Fruit fly (Drosophila melanogaster) whole organism, adult: Measurements from ENCODE around the gene CG14074.
A peak's percentile ranks its signal among the peaks of the same experiment; 100 is the strongest.

ENCODE experiments used
- CG11617 ChIP-seq: fragments of 200-800 bp; sonication (Bioruptor generic); optimal IDR thresholded peaks from 2 replicates; lab custom pipeline; 2017; ENCODE audit warnings: mild to moderate bottlenecking, missing biosample characterization, missing genetic modification reagents, missing genetic modification characterization
- CG12768 ChIP-seq: fragments of 200-800 bp; sonication (Bioruptor generic); optimal IDR thresholded peaks from 2 replicates; lab custom pipeline; 2017; ENCODE audit warnings: missing biosample characterization, missing genetic modification characterization, mild to moderate bottlenecking, moderate library complexity, missing genetic modification reagents
- CG14711 ChIP-seq: fragments of 200-800 bp; sonication (Bioruptor generic); optimal IDR thresholded peaks from 2 replicates; lab custom pipeline; 2018; ENCODE audit warnings: missing biosample characterization, mild to moderate bottlenecking, missing genetic modification characterization, moderate library complexity
- CG1620 ChIP-seq: fragments of 200-800 bp; sonication (Bioruptor generic); optimal IDR thresholded peaks from 2 replicates; lab custom pipeline; 2016; ENCODE audit warnings: missing biosample characterization, missing genetic modification characterization
- CG33017 ChIP-seq: fragments of 200-800 bp; sonication (Bioruptor generic); optimal IDR thresholded peaks from 2 replicates; lab custom pipeline; 2018; ENCODE audit warnings: missing biosample characterization, mild to moderate bottlenecking, missing genetic modification characterization, moderate library complexity
- CG5204 ChIP-seq: fragments of 200-800 bp; sonication (Bioruptor generic); optimal IDR thresholded peaks from 2 replicates; lab custom pipeline; 2016; ENCODE audit warnings: missing biosample characterization, missing genetic modification characterization
- CG7045 ChIP-seq: fragments of 200-800 bp; sonication (Bioruptor generic); optimal IDR thresholded peaks from 2 replicates; lab custom pipeline; 2017; ENCODE audit warnings: missing biosample characterization, mild to moderate bottlenecking, missing genetic modification characterization
- CG7101 ChIP-seq: fragments of 200-800 bp; sonication (Bioruptor generic); optimal IDR thresholded peaks from 2 replicates; lab custom pipeline; 2018; ENCODE audit warnings: missing biosample characterization, mild to moderate bottlenecking, missing genetic modification characterization, moderate library complexity
- Clk ChIP-seq: fragments of 200-800 bp; sonication (Bioruptor generic); optimal IDR thresholded peaks from 2 replicates; lab custom pipeline; 2017; ENCODE audit warnings: missing biosample characterization, missing genetic modification characterization
- Crg-1 ChIP-seq: fragments of 200-800 bp; sonication (Bioruptor generic); optimal IDR thresholded peaks from 2 replicates; lab custom pipeline; 2016; ENCODE audit warnings: missing biosample characterization, missing genetic modification characterization
- Hr96 ChIP-seq: fragments of 200-800 bp; sonication (Bioruptor generic); optimal IDR thresholded peaks from 2 replicates; lab custom pipeline; 2016; ENCODE audit warnings: missing biosample characterization, missing genetic modification characterization
- Mnt ChIP-seq: fragments of 200-800 bp; sonication (Bioruptor generic); optimal IDR thresholded peaks from 2 replicates; lab custom pipeline; 2016; ENCODE audit warnings: missing biosample characterization, mild to moderate bottlenecking, missing genetic modification characterization
- bab1 ChIP-seq: fragments of 200-800 bp; sonication (Bioruptor generic); optimal IDR thresholded peaks from 3 replicates; lab custom pipeline; 2019; ENCODE audit warnings: missing biosample characterization, mild to moderate bottlenecking, missing genetic modification characterization, moderate library complexity
- cic ChIP-seq: fragments of 200-800 bp; sonication (Bioruptor generic); optimal IDR thresholded peaks from 2 replicates; lab custom pipeline; 2017; ENCODE audit warnings: missing biosample characterization, mild to moderate bottlenecking, missing genetic modification characterization, moderate library complexity
- cnc ChIP-seq, 2 experiments: fragments of >200 bp; optimal IDR thresholded peaks; 2 replicates each; lab custom pipeline; 2017
- kay ChIP-seq: fragments of 200-800 bp; sonication (Bioruptor generic); peaks from one replicate; lab custom pipeline; 2016; ENCODE audit warnings: missing biosample characterization, missing genetic modification characterization, borderline replicate concordance
- ovo ChIP-seq: fragments of 200-800 bp; sonication (Bioruptor generic); optimal IDR thresholded peaks from 2 replicates; lab custom pipeline; 2016; ENCODE audit warnings: missing biosample characterization, missing genetic modification characterization
- pad ChIP-seq: fragments of 200-800 bp; sonication (Bioruptor generic); optimal IDR thresholded peaks from 3 replicates; lab custom pipeline; 2017; ENCODE audit warnings: missing biosample characterization, missing genetic modification characterization, mild to moderate bottlenecking, moderate library complexity, missing genetic modification reagents
- tj ChIP-seq: fragments of 200-800 bp; sonication (Bioruptor generic); optimal IDR thresholded peaks from 3 replicates; lab custom pipeline; 2017; ENCODE audit warnings: missing biosample characterization, mild to moderate bottlenecking, missing genetic modification characterization, moderate library complexity
- toe ChIP-seq: fragments of 200-800 bp; sonication (Bioruptor generic); optimal IDR thresholded peaks from 2 replicates; lab custom pipeline; 2016; ENCODE audit warnings: missing biosample characterization, missing genetic modification characterization

The CG14074 gene

dm6 chr3L:18863327-18863726, 2.7 kb upstream of the CG14074 start, which contains the start of gene CG6865:
TSS of gene CG6865 (plus strand) at chr3L:18863647.
- TF ChIP-seq CG7045 = no peak
- TF ChIP-seq CG5204 (GFP tag; lab: Kevin White, UChicago) = no peak
- no peak for TF ChIP-seq Hr96 (GFP tag; lab: Kevin White, UChicago)
- no peak for TF ChIP-seq CG1620 (GFP tag; lab: Kevin White, UChicago)
- TF ChIP-seq cic (GFP tag; lab: Kevin White, UChicago) = no peak
- no peak for TF ChIP-seq bab1
- TF ChIP-seq toe (GFP tag; lab: Kevin White, UChicago) = no peak
- no peak for TF ChIP-seq ovo (GFP tag; lab: Kevin White, UChicago)
- no peak for TF ChIP-seq CG11617 (GFP tag; lab: Kevin White, UChicago)
- no peak for TF ChIP-seq Crg-1
- TF ChIP-seq cnc (optimal IDR thresholded peaks at IDR 0.05; lab: Kevin White, UChicago) = no peak
- no peak for TF ChIP-seq CG33017 (tag; lab: Kevin White, UChicago)
- TF ChIP-seq tj (GFP tag; lab: Kevin White, UChicago) = no peak
- no peak for TF ChIP-seq Clk (GFP tag; lab: Kevin White, UChicago)
- TF ChIP-seq CG14711 (tag; lab: Kevin White, UChicago) = no peak
- no peak for TF ChIP-seq CG12768 (GFP tag; lab: Kevin White, UChicago)
- no peak for TF ChIP-seq Mnt (GFP tag; lab: Kevin White, UChicago)
- no peak for TF ChIP-seq CG7101 (tag; lab: Kevin White, UChicago)

DNA sequence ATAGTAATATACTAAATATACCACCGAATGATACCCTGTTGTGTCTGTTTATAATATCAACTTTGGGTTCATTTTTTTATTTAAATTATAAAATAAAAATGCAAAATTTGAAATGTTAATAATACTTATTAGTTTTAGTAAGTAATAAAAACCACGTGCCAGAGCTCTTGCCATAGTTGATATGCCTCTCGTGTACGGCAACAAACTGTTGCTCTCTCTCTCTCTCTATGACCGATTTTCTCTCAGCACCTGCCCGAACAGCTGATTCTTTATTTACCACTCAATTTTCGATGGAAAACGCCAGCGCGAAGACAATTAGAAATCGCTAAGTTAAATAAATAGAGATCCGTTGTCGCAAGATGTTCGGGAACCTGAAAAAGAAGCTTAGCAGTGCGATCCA, 1.5 kb downstream of the CG14074 start, which contains the start of gene Dysb:
TSS of gene Dysb (plus strand) at position 251 of the 400 bp plus-strand sequence.
- TF ChIP-seq kay (GFP tag; lab: Kevin White, UChicago) (no peak), Crg-1 (no peak), Clk (GFP tag; lab: Kevin White, UChicago) (peak; percentile 11), Mnt (GFP tag; lab: Kevin White, UChicago) (peak; percentile 64), CG12768 (GFP tag; lab: Kevin White, UChicago) (peak; percentile 84), CG14711 (tag; lab: Kevin White, UChicago) (peak; percentile 80), CG1620 (GFP tag; lab: Kevin White, UChicago) (peak; percentile 34), CG11617 (GFP tag; lab: Kevin White, UChicago) (peak; percentile 87), bab1 (peak; percentile 88), cic (GFP tag; lab: Kevin White, UChicago) (peak; percentile 52), Hr96 (GFP tag; lab: Kevin White, UChicago) (peak; percentile 13), CG33017 (tag; lab: Kevin White, UChicago) (peak; percentile 87), CG7101 (tag; lab: Kevin White, UChicago) (peak; percentile 87), toe (GFP tag; lab: Kevin White, UChicago) (peak; percentile 5), pad (GFP tag; lab: Kevin White, UChicago) (peak; percentile 53), cnc (optimal IDR thresholded peaks at IDR 0.05; lab: Kevin White, UChicago) (no peak), CG7045 (peak; percentile 83), CG5204 (GFP tag; lab: Kevin White, UChicago) (peak; percentile 71), tj (GFP tag; lab: Kevin White, UChicago) (peak; percentile 62), ovo (GFP tag; lab: Kevin White, UChicago) (peak; percentile 51)

dm6 chr3L:18869035-18869826, 3.2 kb downstream of the CG14074 start, which contains the start of gene Grx1:
TSS of gene Grx1 (plus strand) at chr3L:18869230.
- TF ChIP-seq Hr96 (GFP tag; lab: Kevin White, UChicago) (peak; percentile 60), cnc (optimal IDR thresholded peaks at IDR 0.05; lab: Kevin White, UChicago) (no peak), bab1 (peak; percentile 67), Clk (GFP tag; lab: Kevin White, UChicago) (peak; percentile 30), CG1620 (GFP tag; lab: Kevin White, UChicago) (peak; percentile 46), CG7101 (tag; lab: Kevin White, UChicago) (peak; percentile 77), cic (GFP tag; lab: Kevin White, UChicago) (peak; percentile 63), tj (GFP tag; lab: Kevin White, UChicago) (peak; percentile 56), CG11617 (GFP tag; lab: Kevin White, UChicago) (peak; percentile 83), Mnt (GFP tag; lab: Kevin White, UChicago) (peak; percentile 63), CG14711 (tag; lab: Kevin White, UChicago) (peak; percentile 84), toe (GFP tag; lab: Kevin White, UChicago) (peak; percentile 75), CG33017 (tag; lab: Kevin White, UChicago) (peak; percentile 37), CG7045 (peak; percentile 72), Crg-1 (peak; percentile 53), CG5204 (GFP tag; lab: Kevin White, UChicago) (peak; percentile 80), CG12768 (GFP tag; lab: Kevin White, UChicago) (peak; percentile 31), kay (GFP tag; lab: Kevin White, UChicago) (no peak), ovo (GFP tag; lab: Kevin White, UChicago) (no peak), pad (GFP tag; lab: Kevin White, UChicago) (peak; percentile 19)

- TF ChIP-seq kay (GFP tag; lab: Kevin White, UChicago) (no peak), tj (GFP tag; lab: Kevin White, UChicago) (peak; percentile 22), toe (GFP tag; lab: Kevin White, UChicago) (peak; percentile 43), CG14711 (tag; lab: Kevin White, UChicago) (peak; percentile 54), CG33017 (tag; lab: Kevin White, UChicago) (peak; percentile 47), ovo (GFP tag; lab: Kevin White, UChicago) (no peak), cic (GFP tag; lab: Kevin White, UChicago) (no peak), bab1 (peak; percentile 52), Mnt (GFP tag; lab: Kevin White, UChicago) (peak; percentile 23), CG7101 (tag; lab: Kevin White, UChicago) (peak; percentile 62), CG1620 (GFP tag; lab: Kevin White, UChicago) (peak; percentile 34), CG12768 (GFP tag; lab: Kevin White, UChicago) (peak; percentile 3), Crg-1 (no peak), CG11617 (GFP tag; lab: Kevin White, UChicago) (peak; percentile 45), cnc (optimal IDR thresholded peaks at IDR 0.05; lab: Kevin White, UChicago) (no peak), Hr96 (GFP tag; lab: Kevin White, UChicago) (no peak), Clk (GFP tag; lab: Kevin White, UChicago) (peak; percentile 19), CG7045 (peak; percentile 24)
Measured at dm6 chr3L:18870027-18870426, 4.0 kb downstream of the CG14074 start, which contains the start of gene Blos3. TSS of gene Blos3 (plus strand) at chr3L:18870224.
